Worm (Caenorhabditis elegans) whole organism, young adult: Measurements from ENCODE around the gene F47B8.3.
A peak's percentile ranks its signal among the peaks of the same experiment; 100 is the strongest.

ENCODE experiments used
- ama-1 ChIP-seq, 3 experiments: fragments of 150-350 bp in 1 of 3; sonication (generic microtip) in 2 of 3; optimal IDR thresholded peaks; 2 replicates each; lab custom pipeline; 2014 to 2018; ENCODE audit warnings: missing biosample characterization in 2 of 3, missing genetic modification characterization in 2 of 3, missing genetic modification reagents in 2 of 3
- ceh-79 ChIP-seq: sonication (generic microtip); optimal IDR thresholded peaks from 2 replicates; lab custom pipeline; 2017; ENCODE audit warnings: mild to moderate bottlenecking, missing genetic modification characterization, missing compliant biosample characterization
- dpl-1 ChIP-seq: fragments of 150-350 bp; optimal IDR thresholded peaks from 2 replicates; lab custom pipeline; 2014; ENCODE audit warnings: missing biosample characterization, missing genetic modification reagents, missing genetic modification characterization

ce11 chrV:14355738-14356368 is 33.0 kb upstream of the F47B8.3 start, which contains the start of gene cyn-1:
- TF ChIP-seq dpl-1 (GFP tag; lab: Kevin White, UChicago) = peak; percentile 75
- TF ChIP-seq ama-1 (optimal IDR thresholded peaks at IDR 0.05; lab: Kevin White, UChicago) = peak; percentile 20
- no peak for TF ChIP-seq ama-1 (GFP tag; optimal IDR thresholded peaks at IDR 0.05; lab: Kevin White, UChicago)
- TF ChIP-seq ceh-79 (tag; lab: Kevin White, UChicago) = no peak
